Worm (Caenorhabditis elegans): ENCODE data around the gene cht-2.

Gene cht-2

DNA sequence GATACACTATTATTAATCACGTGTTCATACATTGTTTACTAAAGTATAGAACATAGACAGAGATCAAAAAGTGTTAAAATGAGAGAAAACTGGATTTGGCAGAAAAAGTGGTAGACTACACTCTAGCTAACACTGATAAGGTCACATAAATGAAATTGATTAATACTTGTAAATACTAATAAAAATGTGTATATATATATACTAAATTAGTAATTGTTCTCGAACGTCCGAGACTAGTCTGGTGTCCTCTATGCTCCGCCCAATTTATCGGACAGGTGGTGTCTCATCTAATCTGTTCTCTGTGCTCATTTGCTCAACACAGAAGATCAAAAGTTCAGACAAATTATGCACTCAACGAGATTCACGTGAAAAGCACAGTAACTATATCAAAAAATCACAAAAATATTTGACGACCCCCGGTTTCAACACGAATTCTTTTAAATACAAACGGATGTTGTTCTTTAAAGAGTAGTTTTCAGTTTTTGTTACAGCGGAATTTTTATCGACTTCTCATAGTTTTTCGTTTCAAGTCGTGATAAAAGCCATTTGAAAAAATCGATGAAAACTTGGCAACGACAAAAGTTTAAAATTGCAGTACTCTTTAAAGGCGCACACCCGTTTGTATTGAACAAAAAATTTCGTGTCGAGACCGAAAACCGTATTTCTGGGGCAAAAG is 39.6 kb upstream of the cht-2 start:
- TF ChIP-seq dve-1 (tag; optimal IDR thresholded peaks at IDR 0.05; ENCODE audit: insufficient read depth) (peak; percentile 11), Y75B8A.6 (GFP tag; IDR thresholded peaks at IDR 0.05) (0 out of 2 replicates have a peak, but pooled peaks have one; percentile 41), arid-1 (GFP tag; conservative IDR thresholded peaks at IDR 0.05) (no peak), hlh-11 (tag; optimal IDR thresholded peaks at IDR 0.05) (peak; percentile 60), sdz-12 (GFP tag; optimal IDR thresholded peaks at IDR 0.05) (no peak), mdt-29 (GFP tag; IDR thresholded peaks at IDR 0.05) (peak; percentile 69), pha-4 (GFP tag; IDR thresholded peaks at IDR 0.05) (peak; percentile 27; the same call in 1 of the 2 replicates), pha-4 (tag; optimal IDR thresholded peaks at IDR 0.05) (no peak), jun-1 (tag; optimal IDR thresholded peaks at IDR 0.05) (no peak), nhr-77 (tag; optimal IDR thresholded peaks at IDR 0.05) (peak; percentile 39), snpc-1.2 (GFP tag; IDR thresholded peaks at IDR 0.05) (peak; percentile 15; the same call in 1 of the 2 replicates), madf-5 (GFP tag; IDR thresholded peaks at IDR 0.05) (peak in 1 of 2 experiments; percentile 11; a peak in 1 of 4 replicates), zip-11 (GFP tag; IDR thresholded peaks at IDR 0.05) (0 out of 2 replicates have a peak, but pooled peaks have one; percentile 14), lin-38 (GFP tag; IDR thresholded peaks at IDR 0.05) (0 out of 2 replicates have a peak, but pooled peaks have one; percentile 27), lin-1 (GFP tag; IDR thresholded peaks at IDR 0.05) (0 out of 2 replicates have a peak, but pooled peaks have one; percentile 8), ama-1 (optimal IDR thresholded peaks at IDR 0.05) (no peak), nhr-6 (tag; optimal IDR thresholded peaks at IDR 0.05) (no peak), mxl-2 (GFP tag; conservative IDR thresholded peaks at IDR 0.05) (peak; percentile 83), tra-1 (GFP tag; IDR thresholded peaks at IDR 0.05) (0 out of 2 replicates have a peak, but pooled peaks have one; percentile 23), lsy-2 (tag; optimal IDR thresholded peaks at IDR 0.05) (peak in 1 of 2 experiments; percentile 52), daf-16 (GFP tag; optimal IDR thresholded peaks at IDR 0.05) (peak in 1 of 2 experiments; percentile 87), daf-16 (tag; optimal IDR thresholded peaks at IDR 0.05) (peak; percentile 70), aly-2 (tag; optimal IDR thresholded peaks at IDR 0.05) (no peak), mep-1 (tag; optimal IDR thresholded peaks at IDR 0.05) (peak; percentile 37), Y105C5A.15 (GFP tag; IDR thresholded peaks at IDR 0.05) (0 out of 2 replicates have a peak, but pooled peaks have one; percentile 48), aha-1 (tag) (peak; percentile 98), daf-19 (GFP tag; conservative IDR thresholded peaks at IDR 0.05) (0 out of 2 replicates have a peak, but pooled peaks have one; percentile 10), dmd-6 (GFP tag; IDR thresholded peaks at IDR 0.05) (peak; percentile 72), nhr-28 (tag; optimal IDR thresholded peaks at IDR 0.05) (peak; percentile 24), T26A8.4 (GFP tag; IDR thresholded peaks at IDR 0.05) (peak; percentile 37), nhr-76 (tag; optimal IDR thresholded peaks at IDR 0.05) (no peak), T20F7.1 (GFP tag; optimal IDR thresholded peaks at IDR 0.05) (peak; percentile 42), nhr-48 (tag; optimal IDR thresholded peaks at IDR 0.05) (peak; percentile 56), R02D3.7 (tag; optimal IDR thresholded peaks at IDR 0.05) (no peak), php-3 (GFP tag; IDR thresholded peaks at IDR 0.05) (peak; percentile 47), nhr-102 (tag; optimal IDR thresholded peaks at IDR 0.05) (peak; percentile 40), hif-1 (tag; optimal IDR thresholded peaks at IDR 0.05) (peak in 1 of 2 experiments; percentile 75), mxl-3 (GFP tag; optimal IDR thresholded peaks at IDR 0.05) (no peak), unc-62 (GFP tag; optimal IDR thresholded peaks at IDR 0.05 in 1 of 2) (peak in 1 of 2 experiments; percentile 5), unc-62 (tag; optimal IDR thresholded peaks at IDR 0.05) (no peak), hlh-30 (tag; optimal IDR thresholded peaks at IDR 0.05; ENCODE audit: insufficient read depth) (peak; percentile 40), mdl-1 (tag; optimal IDR thresholded peaks at IDR 0.05) (peak in 1 of 2 experiments; percentile 17)

Measured in whole organism, L4 larva.